Worm (Caenorhabditis elegans): ENCODE data around the gene pigb-1.

DNA sequence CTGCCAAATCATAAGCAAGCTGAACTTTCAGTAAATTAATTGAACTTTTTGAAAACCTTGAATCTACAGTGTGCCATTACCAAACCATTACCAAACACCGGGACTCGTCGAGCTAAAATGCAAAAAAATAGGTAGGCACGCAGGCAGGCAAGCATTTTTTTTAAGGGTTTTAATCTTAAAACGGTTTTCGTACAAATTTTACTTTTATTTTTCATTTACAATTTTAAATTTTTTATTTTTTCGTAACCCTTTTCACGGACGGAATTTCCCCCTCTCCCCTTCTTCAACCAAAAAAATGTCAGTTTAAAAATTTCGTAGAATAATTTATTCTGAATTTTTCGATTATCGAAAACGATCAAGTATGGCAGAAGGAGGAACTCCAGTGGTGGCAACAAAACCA is 21.5 kb upstream of the pigb-1 start, which contains the start of gene F59A6.2:
- no peak for TF ChIP-seq M03D4.4 (tag; optimal IDR thresholded peaks at IDR 0.05)
- no peak for TF ChIP-seq ztf-11 (tag; optimal IDR thresholded peaks at IDR 0.05)

All from whole organism, mixed stage, embryonic.